Worm (Caenorhabditis elegans): ENCODE measurements around the gene F53H4.4.

- TF ChIP-seq unc-62 (GFP tag; optimal IDR thresholded peaks at IDR 0.05 in 1 of 2) (peak in 1 of 2 experiments; percentile 43), unc-62 (tag; optimal IDR thresholded peaks at IDR 0.05) (no peak), arid-1 (GFP tag; conservative IDR thresholded peaks at IDR 0.05) (no peak), snpc-1.2 (GFP tag; IDR thresholded peaks at IDR 0.05) (no peak), nhr-25 (tag; optimal IDR thresholded peaks at IDR 0.05; ENCODE audit: borderline replicate concordance, insufficient read depth) (peak; percentile 36), daf-12 (tag; optimal IDR thresholded peaks at IDR 0.05) (no peak), nhr-111 (GFP tag; optimal IDR thresholded peaks at IDR 0.05) (no peak), nhr-11 (tag; optimal IDR thresholded peaks at IDR 0.05) (no peak), mdl-1 (tag; optimal IDR thresholded peaks at IDR 0.05) (peak in 1 of 2 experiments; percentile 46)
These were observed 16.7 kb upstream of the F53H4.4 start, which contains the start of gene acl-1 for ce11 chrX:15849397-15849935.
